Worm (Caenorhabditis elegans) whole organism, L4 larva: ENCODE results near the gene lys-10.

ENCODE experiments used
- F44E2.7 ChIP-seq: fragments of 200-800 bp; sonication (Bioruptor generic); IDR thresholded peaks from 2 replicates; pipeline ENCODE4 v2.1.2; 2022; ENCODE audit warnings: missing genetic modification characterization, missing compliant biosample characterization
- F49E8.2 ChIP-seq: sonication (generic microtip); optimal IDR thresholded peaks from 2 replicates; lab custom pipeline; 2016; ENCODE audit warnings: missing compliant biosample characterization, mild to moderate bottlenecking, missing genetic modification characterization, borderline replicate concordance
- T20F7.1 ChIP-seq: fragments of 200-800 bp; sonication (Bioruptor generic); optimal IDR thresholded peaks from 2 replicates; lab custom pipeline; 2018; ENCODE audit warnings: mild to moderate bottlenecking, missing genetic modification characterization, missing compliant biosample characterization
- T26A8.4 ChIP-seq: fragments of 200-800 bp; sonication (Bioruptor generic); IDR thresholded peaks from 2 replicates; pipeline ENCODE4 v1.3.6; 2022; ENCODE audit warnings: missing genetic modification characterization, missing compliant biosample characterization
- Y75B8A.6 ChIP-seq: fragments of 200-800 bp; sonication (Bioruptor generic); IDR thresholded peaks from 2 replicates; pipeline ENCODE4 v1.3.6; 2022; ENCODE audit warnings: missing genetic modification reagents, missing genetic modification characterization, missing compliant biosample characterization
- aha-1 ChIP-seq: fragments of 150-350 bp; peaks from one replicate; lab custom pipeline; 2014; ENCODE audit warnings: missing biosample characterization, missing genetic modification characterization
- arid-1 ChIP-seq: fragments of 200-800 bp; sonication (Bioruptor generic); conservative IDR thresholded peaks from 2 replicates; pipeline ENCODE4 v1.3.6; 2022; ENCODE audit warnings: missing genetic modification reagents, missing genetic modification characterization, missing compliant biosample characterization
- attf-4 ChIP-seq: sonication (generic microtip); optimal IDR thresholded peaks from 3 replicates; lab custom pipeline; 2017; ENCODE audit warnings: missing biosample characterization, missing genetic modification characterization
- ceh-20 ChIP-seq: fragments of 200-800 bp; sonication (Bioruptor generic); IDR thresholded peaks from 2 replicates; pipeline ENCODE4 v1.3.6; 2022; ENCODE audit warnings: missing genetic modification reagents, missing genetic modification characterization, missing compliant biosample characterization
- ceh-62 ChIP-seq: sonication (generic microtip); optimal IDR thresholded peaks from 2 replicates; lab custom pipeline; 2017; ENCODE audit warnings: missing biosample characterization, missing genetic modification characterization
- daf-16 ChIP-seq, 3 experiments: sonication (generic microtip); optimal IDR thresholded peaks; 2 replicates each; lab custom pipeline; 2016 to 2017; ENCODE audit warnings: missing genetic modification characterization in 3 of 3, missing genetic modification reagents in 3 of 3, mild to moderate bottlenecking in 2 of 3, missing compliant biosample characterization in 2 of 3, missing biosample characterization in 1 of 3, moderate library complexity in 1 of 3
- dmd-6 ChIP-seq: fragments of 200-800 bp; sonication (Bioruptor generic); IDR thresholded peaks from 2 replicates; pipeline ENCODE4 v1.3.6; 2022; ENCODE audit warnings: missing genetic modification reagents, missing genetic modification characterization, missing compliant biosample characterization
- dmd-9 ChIP-seq: fragments of 200-800 bp; sonication (Bioruptor generic); IDR thresholded peaks from 2 replicates; pipeline ENCODE4 v1.3.6; 2022; ENCODE audit warnings: missing genetic modification reagents, missing genetic modification characterization, missing compliant biosample characterization
- dve-1 ChIP-seq: sonication (generic microtip); optimal IDR thresholded peaks from 2 replicates; lab custom pipeline; 2017; ENCODE audit warnings: antibody characterized with exemption, mild to moderate bottlenecking, missing genetic modification characterization, missing compliant biosample characterization; ENCODE audit not compliant: insufficient read depth
- egl-43 ChIP-seq: fragments of 200-800 bp; sonication (Bioruptor generic); IDR thresholded peaks from 2 replicates; pipeline ENCODE4 v1.3.6; 2022; ENCODE audit warnings: missing genetic modification reagents, missing genetic modification characterization, missing compliant biosample characterization
- fos-1 ChIP-seq: fragments of 150-350 bp; optimal IDR thresholded peaks from 2 replicates; lab custom pipeline; 2014; ENCODE audit warnings: missing biosample characterization, missing genetic modification characterization
- hlh-11 ChIP-seq: fragments of 200-800 bp; sonication (Bioruptor generic); optimal IDR thresholded peaks from 2 replicates; lab custom pipeline; 2018; ENCODE audit warnings: mild to moderate bottlenecking, missing genetic modification characterization, missing compliant biosample characterization
- hlh-30 ChIP-seq: sonication (generic microtip); optimal IDR thresholded peaks from 2 replicates; lab custom pipeline; 2017; ENCODE audit warnings: antibody characterized with exemption, mild to moderate bottlenecking, missing genetic modification characterization, missing compliant biosample characterization; ENCODE audit not compliant: insufficient read depth
- lin-1 ChIP-seq: fragments of 200-800 bp; sonication (Bioruptor generic); IDR thresholded peaks from 2 replicates; pipeline ENCODE4 v1.3.6; 2022; ENCODE audit warnings: missing genetic modification reagents, missing genetic modification characterization, missing compliant biosample characterization
- lin-15B ChIP-seq: fragments of 150-350 bp; sonication (generic microtip); optimal IDR thresholded peaks from 3 replicates; lab custom pipeline; 2014; ENCODE audit warnings: missing biosample characterization, missing genetic modification characterization
- lin-29 ChIP-seq: fragments of 200-800 bp; sonication (Bioruptor generic); IDR thresholded peaks from 2 replicates; pipeline ENCODE4 v1.3.6; 2022; ENCODE audit warnings: missing genetic modification reagents, missing genetic modification characterization, missing compliant biosample characterization
- lin-39 ChIP-seq: fragments of 150-350 bp; optimal IDR thresholded peaks from 2 replicates; lab custom pipeline; 2014; ENCODE audit warnings: missing biosample characterization, missing genetic modification reagents, missing genetic modification characterization
- lir-3 ChIP-seq: sonication (generic microtip); optimal IDR thresholded peaks from 2 replicates; lab custom pipeline; 2016; ENCODE audit warnings: mild to moderate bottlenecking, missing genetic modification characterization, missing compliant biosample characterization
- mdl-1 ChIP-seq, 2 experiments: fragments of 150-350 bp in 1 of 2; sonication (generic microtip) in 1 of 2; optimal IDR thresholded peaks; 2 replicates each; lab custom pipeline; 2014 to 2017; ENCODE audit warnings: missing biosample characterization in 2 of 2, missing genetic modification characterization in 2 of 2
- mdt-29 ChIP-seq: fragments of 200-800 bp; sonication (Bioruptor generic); IDR thresholded peaks from 2 replicates; pipeline ENCODE4 v1.3.6; 2022; ENCODE audit warnings: missing genetic modification reagents, missing genetic modification characterization, missing compliant biosample characterization
- mep-1 ChIP-seq: fragments of 150-350 bp; sonication (generic microtip); optimal IDR thresholded peaks from 3 replicates; lab custom pipeline; 2014; ENCODE audit warnings: missing biosample characterization, missing genetic modification characterization
- mxl-3 ChIP-seq: fragments of 200-800 bp; sonication (Bioruptor generic); optimal IDR thresholded peaks from 2 replicates; lab custom pipeline; 2018; ENCODE audit warnings: mild to moderate bottlenecking, missing genetic modification characterization, missing compliant biosample characterization
- nhr-10 ChIP-seq: fragments of 150-350 bp; optimal IDR thresholded peaks from 2 replicates; lab custom pipeline; 2014; ENCODE audit warnings: missing biosample characterization, missing genetic modification characterization
- nhr-111 ChIP-seq: fragments of 200-800 bp; sonication (Bioruptor generic); optimal IDR thresholded peaks from 2 replicates; lab custom pipeline; 2018; ENCODE audit warnings: mild to moderate bottlenecking, missing genetic modification characterization, missing compliant biosample characterization
- nhr-28 ChIP-seq: fragments of 150-350 bp; optimal IDR thresholded peaks from 2 replicates; lab custom pipeline; 2014; ENCODE audit warnings: missing biosample characterization, missing genetic modification characterization
- pqm-1 ChIP-seq: sonication (generic microtip); optimal IDR thresholded peaks from 2 replicates; lab custom pipeline; 2017; ENCODE audit warnings: missing biosample characterization, missing genetic modification characterization
- saeg-2 ChIP-seq: fragments of 200-800 bp; sonication (Bioruptor generic); IDR thresholded peaks from 2 replicates; pipeline ENCODE4 v1.3.6; 2022; ENCODE audit warnings: missing genetic modification reagents, missing genetic modification characterization, missing compliant biosample characterization
- sdz-12 ChIP-seq: fragments of 200-800 bp; sonication (Bioruptor generic); optimal IDR thresholded peaks from 2 replicates; lab custom pipeline; 2018; ENCODE audit warnings: mild to moderate bottlenecking, missing genetic modification characterization, missing compliant biosample characterization
- set-16 ChIP-seq: fragments of 200-800 bp; sonication (Bioruptor generic); IDR thresholded peaks from 2 replicates; pipeline ENCODE4 v1.3.6; 2022; ENCODE audit warnings: missing genetic modification reagents, missing genetic modification characterization, missing compliant biosample characterization
- snpc-4 ChIP-seq: fragments of 150-350 bp; optimal IDR thresholded peaks from 2 replicates; lab custom pipeline; 2014; ENCODE audit warnings: missing biosample characterization, missing genetic modification characterization
- unc-130 ChIP-seq: sonication (generic microtip); optimal IDR thresholded peaks from 2 replicates; lab custom pipeline; 2016; ENCODE audit warnings: missing genetic modification reagents, missing genetic modification characterization, missing compliant biosample characterization
- unc-39 ChIP-seq: sonication (generic microtip); optimal IDR thresholded peaks from 2 replicates; lab custom pipeline; 2017; ENCODE audit warnings: missing biosample characterization, missing genetic modification characterization
- unc-62 ChIP-seq, 3 experiments: fragments of 150-350 bp in 1 of 3; sonication (generic microtip); optimal IDR thresholded peaks in 2 of 3; peaks in 1 of 3; 1 replicate in 1 of 3; 2 replicates in 2 of 3; lab custom pipeline; 2014 to 2017; ENCODE audit warnings: missing biosample characterization in 3 of 3, missing genetic modification characterization in 3 of 3, missing genetic modification reagents in 3 of 3, missing genotype in 1 of 3
- ztf-11 ChIP-seq: fragments of 150-350 bp; optimal IDR thresholded peaks from 2 replicates; lab custom pipeline; 2014; ENCODE audit warnings: missing biosample characterization, missing genetic modification characterization

The lys-10 gene

ce11 chrIV:8360817-8361216, 28.2 kb downstream of the lys-10 start, which contains the start of gene sqv-1:
Gene sqv-1, plus strand, starts transcription at chrIV:8361117.
- no peak for TF ChIP-seq dmd-9 (GFP tag; lab: Robert Waterston, UW)
- TF ChIP-seq ceh-62 = no peak
- no peak for TF ChIP-seq daf-16 (GFP tag; optimal IDR thresholded peaks at IDR 0.05; lab: Kevin White, UChicago)
- peak; percentile 33 for TF ChIP-seq daf-16 (tag; optimal IDR thresholded peaks at IDR 0.05; lab: Kevin White, UChicago)
- TF ChIP-seq sdz-12 (GFP tag; lab: Kevin White, UChicago) = no peak

- TF ChIP-seq lin-29 (GFP tag; lab: Robert Waterston, UW) (no peak), lin-15B (tag; lab: Kevin White, UChicago) (no peak)
- TF ChIP-seq, all 104 proteins: peak for 0
Measured at ce11 chrIV:8363163-8363562, 30.5 kb downstream of the lys-10 start, which contains the start of gene D2096.12. Gene D2096.12, plus strand, starts transcription at chrIV:8363463.

- no peak for TF ChIP-seq ceh-20 (GFP tag; lab: Robert Waterston, UW)
- peak; percentile 39 for TF ChIP-seq hlh-11 (tag; lab: Kevin White, UChicago)
- TF ChIP-seq dve-1 (tag; lab: Kevin White, UChicago) = peak; percentile 42
- peak; percentile 79 for TF ChIP-seq dmd-6 (GFP tag; lab: Robert Waterston, UW)
- TF ChIP-seq daf-16 (GFP tag; optimal IDR thresholded peaks at IDR 0.05; lab: Kevin White, UChicago) = no peak
- peak; percentile 46 for TF ChIP-seq daf-16 (tag; optimal IDR thresholded peaks at IDR 0.05; lab: Kevin White, UChicago)
- TF ChIP-seq pqm-1 = peak; percentile 34
- TF ChIP-seq sdz-12 (GFP tag; lab: Kevin White, UChicago) = no peak
- peak; percentile 41 for TF ChIP-seq hlh-30 (tag; lab: Kevin White, UChicago)
- TF ChIP-seq nhr-28 (tag; lab: Kevin White, UChicago) = peak; percentile 47
- peak; percentile 13 for TF ChIP-seq mxl-3 (GFP tag; lab: Kevin White, UChicago)
- TF ChIP-seq mdl-1 (tag; optimal IDR thresholded peaks at IDR 0.05; lab: Kevin White, UChicago) = peak in 1 of 2 experiments; percentile 53
- TF ChIP-seq nhr-10 (tag; lab: Kevin White, UChicago) = no peak
- TF ChIP-seq T20F7.1 (GFP tag; lab: Kevin White, UChicago) = no peak
Measured at ce11 chrIV:8366295-8366694, 33.7 kb downstream of the lys-10 start, which contains the start of gene aagr-1. Gene aagr-1, plus strand, starts transcription at chrIV:8366521.

ce11 chrIV:8367887-8368286, 35.3 kb downstream of the lys-10 start:
- no peak for TF ChIP-seq lin-1 (GFP tag; lab: Robert Waterston, UW)
- no peak for TF ChIP-seq ztf-11 (tag; lab: Kevin White, UChicago)
- no peak for TF ChIP-seq lin-39 (tag; lab: Kevin White, UChicago)
- TF ChIP-seq arid-1 (GFP tag; lab: Robert Waterston, UW) = no peak
- TF ChIP-seq aha-1 (tag; lab: Kevin White, UChicago) = peak; percentile 93
- TF ChIP-seq egl-43 = no peak

- TF ChIP-seq mdt-29 (GFP tag; lab: Robert Waterston, UW) = no peak
- TF ChIP-seq set-16 (GFP tag; lab: Robert Waterston, UW) = no peak
- no peak for TF ChIP-seq lir-3 (tag; lab: Kevin White, UChicago)
- TF ChIP-seq fos-1 (tag; lab: Kevin White, UChicago) = no peak
- no peak for TF ChIP-seq nhr-10 (tag; lab: Kevin White, UChicago)
- no peak for TF ChIP-seq dmd-9 (GFP tag; lab: Robert Waterston, UW)
Measured at ce11 chrIV:8369135-8369534, 36.5 kb downstream of the lys-10 start, which contains the start of gene D2096.6. Gene D2096.6, minus strand, starts transcription at chrIV:8369235.

ce11 chrIV:8375381-8375780, 42.8 kb downstream of the lys-10 start:
- TF ChIP-seq mep-1 = peak; percentile 87
- TF ChIP-seq Y75B8A.6 = 0 out of 2 replicates have a peak, but pooled peaks have one; percentile 73
- TF ChIP-seq saeg-2 (GFP tag; lab: Robert Waterston, UW) = no peak
- TF ChIP-seq snpc-4 (tag; lab: Kevin White, UChicago) = no peak
- no peak for TF ChIP-seq F44E2.7 (GFP tag; lab: Robert Waterston, UW)
- TF ChIP-seq daf-16 (GFP tag; optimal IDR thresholded peaks at IDR 0.05; lab: Kevin White, UChicago) = peak; percentile 42 to 88
- peak; percentile 85 for TF ChIP-seq daf-16 (tag; optimal IDR thresholded peaks at IDR 0.05; lab: Kevin White, UChicago)
- no peak for TF ChIP-seq attf-4 (tag; lab: Kevin White, UChicago)
- no peak for TF ChIP-seq unc-62 (GFP tag; optimal IDR thresholded peaks at IDR 0.05 in 1 of 2; lab: Kevin White, UChicago)
- no peak for TF ChIP-seq unc-62 (tag; optimal IDR thresholded peaks at IDR 0.05; lab: Kevin White, UChicago)
- TF ChIP-seq unc-130 (GFP tag; lab: Kevin White, UChicago) = peak; percentile 71
- no peak for TF ChIP-seq nhr-111
- TF ChIP-seq T26A8.4 (GFP tag; lab: Robert Waterston, UW) = no peak; the same call in none of the 2 replicates
- peak; percentile 67 for TF ChIP-seq hlh-11 (tag; lab: Kevin White, UChicago)
- TF ChIP-seq F49E8.2 (tag; lab: Kevin White, UChicago) = peak; percentile 53
- peak; percentile 29 for TF ChIP-seq lir-3 (tag; lab: Kevin White, UChicago)
- no peak for TF ChIP-seq unc-39 (tag; lab: Kevin White, UChicago)
